Worm (Caenorhabditis elegans): ENCODE measurements around the gene npr-5.

Gene npr-5

DNA sequence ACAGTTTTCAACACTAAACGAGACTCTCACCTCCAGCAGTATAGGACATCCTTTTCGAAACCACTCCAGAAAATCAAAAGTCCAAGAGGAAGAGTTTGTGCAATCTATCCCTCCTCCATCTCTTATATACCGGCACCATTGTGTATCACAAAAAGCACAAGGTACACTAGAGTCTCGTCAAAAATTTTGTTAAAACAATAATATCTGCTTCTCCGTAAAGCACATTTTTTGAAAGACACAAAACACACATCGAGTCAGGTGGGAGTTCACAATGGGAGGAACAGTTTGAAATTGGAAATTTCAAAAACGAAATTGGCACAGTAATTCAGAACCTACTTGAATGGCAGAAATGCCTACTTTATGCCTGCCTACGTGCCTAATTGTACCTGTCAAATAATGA, 39.0 kb downstream of the npr-5 start, which contains the start of gene R02C2.7:
Gene R02C2.7, minus strand, starts transcription at position 101 of the 400 bp plus-strand sequence.
- TF ChIP-seq ets-7 (tag; optimal IDR thresholded peaks at IDR 0.05), result no peak
- TF ChIP-seq hmg-4 (GFP tag; optimal IDR thresholded peaks at IDR 0.05), result no peak
- no peak for TF ChIP-seq scrt-1 (GFP tag; IDR thresholded peaks at IDR 0.05)
- no peak for TF ChIP-seq F13C5.2 (tag; optimal IDR thresholded peaks at IDR 0.05)
- TF ChIP-seq ceh-13 (GFP tag; optimal IDR thresholded peaks at IDR 0.05), result no peak
- TF ChIP-seq tbx-37 (GFP tag; conservative IDR thresholded peaks at IDR 0.05), result no peak
- TF ChIP-seq ama-1 (optimal IDR thresholded peaks at IDR 0.05), result no peak
- no peak for TF ChIP-seq aly-1 (tag; optimal IDR thresholded peaks at IDR 0.05)
- no peak for TF ChIP-seq hmbx-1 (tag; optimal IDR thresholded peaks at IDR 0.05)
- TF ChIP-seq B0310.2 (tag; optimal IDR thresholded peaks at IDR 0.05), result no peak
- TF ChIP-seq tbx-11 (GFP tag; IDR thresholded peaks at IDR 0.05), result no peak
- TF ChIP-seq hnd-1 (tag; optimal IDR thresholded peaks at IDR 0.05), result no peak
- TF ChIP-seq flt-1 (GFP tag; IDR thresholded peaks at IDR 0.05), result no peak
- no peak for TF ChIP-seq ceh-36 (tag; optimal IDR thresholded peaks at IDR 0.05)
- no peak for TF ChIP-seq sea-1 (GFP tag; conservative IDR thresholded peaks at IDR 0.05)
- TF ChIP-seq tra-4 (tag; optimal IDR thresholded peaks at IDR 0.05), result no peak
- no peak for TF ChIP-seq pes-1 (GFP tag; IDR thresholded peaks at IDR 0.05)

ce11 chrV:240287-240686, 41.2 kb downstream of the npr-5 start, which contains the start of gene txt-2:
txt-2 (minus strand) TSS chrV:240500.
- TF ChIP-seq tbx-37 (GFP tag; conservative IDR thresholded peaks at IDR 0.05) (no peak), flt-1 (GFP tag; IDR thresholded peaks at IDR 0.05) (no peak), F13C5.2 (tag; optimal IDR thresholded peaks at IDR 0.05) (no peak), pes-1 (GFP tag; IDR thresholded peaks at IDR 0.05) (no peak), aly-1 (tag; optimal IDR thresholded peaks at IDR 0.05) (no peak), tbx-11 (GFP tag; IDR thresholded peaks at IDR 0.05) (no peak), ets-7 (tag; optimal IDR thresholded peaks at IDR 0.05) (no peak), ama-1 (optimal IDR thresholded peaks at IDR 0.05) (no peak), sea-1 (GFP tag; conservative IDR thresholded peaks at IDR 0.05) (no peak), tra-4 (tag; optimal IDR thresholded peaks at IDR 0.05) (no peak), ceh-36 (tag; optimal IDR thresholded peaks at IDR 0.05) (no peak), scrt-1 (GFP tag; IDR thresholded peaks at IDR 0.05) (no peak), hnd-1 (tag; optimal IDR thresholded peaks at IDR 0.05) (no peak), ceh-13 (GFP tag; optimal IDR thresholded peaks at IDR 0.05) (no peak)

DNA sequence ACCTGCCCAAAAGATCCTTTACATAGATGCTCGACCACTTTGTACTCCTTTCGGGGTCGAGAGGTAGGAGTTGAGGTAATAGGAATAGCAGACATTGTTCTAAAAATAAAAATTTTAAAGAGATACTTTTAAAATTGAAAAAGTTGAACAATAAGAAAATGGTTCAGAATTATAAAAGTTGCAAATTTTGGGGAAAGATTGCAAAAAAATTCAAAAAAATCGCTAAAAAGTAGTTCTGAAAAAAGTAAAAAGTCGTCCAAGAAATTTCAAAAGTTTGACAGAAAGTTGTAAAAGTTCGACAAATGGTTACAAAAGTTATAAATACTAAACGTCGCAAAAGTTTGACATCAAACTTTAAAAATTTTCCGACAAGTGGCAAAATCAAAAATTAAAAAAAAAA, 43.4 kb downstream of the npr-5 start, which contains the start of gene R02C2.1:
Gene R02C2.1, minus strand, starts transcription at position 101 of the 400 bp plus-strand sequence.
- no peak for TF ChIP-seq ama-1 (optimal IDR thresholded peaks at IDR 0.05)
- TF ChIP-seq hnd-1 (tag; optimal IDR thresholded peaks at IDR 0.05), result no peak
- TF ChIP-seq hmg-4 (GFP tag; optimal IDR thresholded peaks at IDR 0.05), result no peak
- no peak for TF ChIP-seq ets-7 (tag; optimal IDR thresholded peaks at IDR 0.05)
- no peak for TF ChIP-seq tbx-37 (GFP tag; conservative IDR thresholded peaks at IDR 0.05)
- no peak for TF ChIP-seq scrt-1 (GFP tag; IDR thresholded peaks at IDR 0.05)
- no peak for TF ChIP-seq hmbx-1 (tag; optimal IDR thresholded peaks at IDR 0.05)
- no peak for TF ChIP-seq sea-1 (GFP tag; conservative IDR thresholded peaks at IDR 0.05)
- TF ChIP-seq B0310.2 (tag; optimal IDR thresholded peaks at IDR 0.05), result no peak
- TF ChIP-seq aly-1 (tag; optimal IDR thresholded peaks at IDR 0.05), result no peak
- no peak for TF ChIP-seq ceh-13 (GFP tag; optimal IDR thresholded peaks at IDR 0.05)

- TF ChIP-seq F13C5.2 (tag; optimal IDR thresholded peaks at IDR 0.05) (no peak), tbx-11 (GFP tag; IDR thresholded peaks at IDR 0.05) (no peak), pes-1 (GFP tag; IDR thresholded peaks at IDR 0.05) (no peak), B0310.2 (tag; optimal IDR thresholded peaks at IDR 0.05) (no peak), hmbx-1 (tag; optimal IDR thresholded peaks at IDR 0.05) (no peak), hnd-1 (tag; optimal IDR thresholded peaks at IDR 0.05) (no peak), ceh-13 (GFP tag; optimal IDR thresholded peaks at IDR 0.05) (no peak), scrt-1 (GFP tag; IDR thresholded peaks at IDR 0.05) (no peak), ets-7 (tag; optimal IDR thresholded peaks at IDR 0.05) (no peak), ceh-36 (tag; optimal IDR thresholded peaks at IDR 0.05) (no peak), ama-1 (optimal IDR thresholded peaks at IDR 0.05) (no peak), sea-1 (GFP tag; conservative IDR thresholded peaks at IDR 0.05) (no peak), hmg-4 (GFP tag; optimal IDR thresholded peaks at IDR 0.05) (no peak), tbx-37 (GFP tag; conservative IDR thresholded peaks at IDR 0.05) (no peak), tra-4 (tag; optimal IDR thresholded peaks at IDR 0.05) (no peak)
These were observed 44.5 kb downstream of the npr-5 start for ce11 chrV:237012-237411.

ce11 chrV:234572-234971, 46.9 kb downstream of the npr-5 start, which contains the start of gene kin-33:
kin-33 (minus strand) TSS chrV:234672.
- TF ChIP-seq aly-1 (tag; optimal IDR thresholded peaks at IDR 0.05) (no peak), pes-1 (GFP tag; IDR thresholded peaks at IDR 0.05) (no peak), tbx-11 (GFP tag; IDR thresholded peaks at IDR 0.05) (no peak), tra-4 (tag; optimal IDR thresholded peaks at IDR 0.05) (no peak), B0310.2 (tag; optimal IDR thresholded peaks at IDR 0.05) (no peak), F13C5.2 (tag; optimal IDR thresholded peaks at IDR 0.05) (no peak), ets-7 (tag; optimal IDR thresholded peaks at IDR 0.05) (no peak), tbx-37 (GFP tag; conservative IDR thresholded peaks at IDR 0.05) (no peak), hmbx-1 (tag; optimal IDR thresholded peaks at IDR 0.05) (no peak), sea-1 (GFP tag; conservative IDR thresholded peaks at IDR 0.05) (no peak), hnd-1 (tag; optimal IDR thresholded peaks at IDR 0.05) (no peak), ceh-13 (GFP tag; optimal IDR thresholded peaks at IDR 0.05) (no peak), ama-1 (optimal IDR thresholded peaks at IDR 0.05) (no peak), scrt-1 (GFP tag; IDR thresholded peaks at IDR 0.05) (no peak), flt-1 (GFP tag; IDR thresholded peaks at IDR 0.05) (no peak)
